Fruit fly (Drosophila melanogaster): ENCODE data around the gene Ir8a.

The Ir8a gene

dm6 chrX:9255964-9256520 is 19.7 kb upstream of the Ir8a start, which contains the start of gene ric8a (continued):
- TF ChIP-seq hb (GFP tag; IDR thresholded peaks at IDR 0.05; ENCODE audit: partially characterized antibody) (peak; percentile 66), ERR (GFP tag; optimal IDR thresholded peaks at IDR 0.05) (no peak), gt (GFP tag; IDR thresholded peaks at IDR 0.05) (no peak), CG9215 (GFP tag; IDR thresholded peaks at IDR 0.05) (no peak), YL-1 (GFP tag; optimal IDR thresholded peaks at IDR 0.05) (peak; percentile 37), amos (GFP tag; IDR thresholded peaks at IDR 0.05; ENCODE audit: partially characterized antibody) (peak; percentile 85), ro (GFP tag; IDR thresholded peaks at IDR 0.05) (no peak), CG14860 (GFP tag; IDR thresholded peaks at IDR 0.05; ENCODE audit: partially characterized antibody) (peak; percentile 64; the same call in 2 of the 3 replicates), CG8290 (GFP tag; optimal IDR thresholded peaks at IDR 0.05) (peak; percentile 29), CG8290 (tag; optimal IDR thresholded peaks at IDR 0.05) (no peak), CG34224 (GFP tag; IDR thresholded peaks at IDR 0.05; ENCODE audit: partially characterized antibody) (peak; percentile 66), twi (tag; optimal IDR thresholded peaks at IDR 0.05) (no peak), CG17359 (tag; optimal IDR thresholded peaks at IDR 0.05) (no peak), Fer3 (tag; optimal IDR thresholded peaks at IDR 0.05) (no peak), CG11504 (tag; optimal IDR thresholded peaks at IDR 0.05) (no peak), CG12659 (GFP tag; optimal IDR thresholded peaks at IDR 0.05) (peak; percentile 30), lov (optimal IDR thresholded peaks at IDR 0.05) (no peak), lov (GFP tag; IDR thresholded peaks at IDR 0.05) (no peak), dm (GFP tag; optimal IDR thresholded peaks at IDR 0.05) (no peak), CG4282 (GFP tag; optimal IDR thresholded peaks at IDR 0.05) (no peak), CG9817 (tag; optimal IDR thresholded peaks at IDR 0.05) (peak; percentile 13), dati (GFP tag; IDR thresholded peaks at IDR 0.05) (no peak), Dll (GFP tag; IDR thresholded peaks at IDR 0.05; ENCODE audit: partially characterized antibody) (peak; percentile 76), ken (GFP tag; IDR thresholded peaks at IDR 0.05) (no peak), CG6654 (GFP tag; optimal IDR thresholded peaks at IDR 0.05) (no peak), Dek (tag; optimal IDR thresholded peaks at IDR 0.05) (peak; percentile 26), jumu (GFP tag; optimal IDR thresholded peaks at IDR 0.05) (no peak), ap (GFP tag; IDR thresholded peaks at IDR 0.05) (no peak), jigr1 (GFP tag; IDR thresholded peaks at IDR 0.05) (no peak; the same call in 2 of the 3 replicates), CG16813 (GFP tag; IDR thresholded peaks at IDR 0.05; ENCODE audit: partially characterized antibody) (peak; percentile 85), CG10267 (tag; optimal IDR thresholded peaks at IDR 0.05) (peak; percentile 34), crp (GFP tag; optimal IDR thresholded peaks at IDR 0.05) (no peak), insv (GFP tag; optimal IDR thresholded peaks at IDR 0.05) (peak in 1 of 2 experiments; percentile 93), CG7745 (tag; optimal IDR thresholded peaks at IDR 0.05) (peak; percentile 99), nerfin-1 (tag; optimal IDR thresholded peaks at IDR 0.05) (no peak), Aef1 (GFP tag; IDR thresholded peaks at IDR 0.05) (0 out of 3 replicates have a peak, but pooled peaks have one; percentile 17), Jarid2 (GFP tag; optimal IDR thresholded peaks at IDR 0.05) (no peak), CG16779 (GFP tag; IDR thresholded peaks at IDR 0.05) (no peak), toy (GFP tag; IDR thresholded peaks at IDR 0.05) (no peak), Sry-δ (GFP tag; optimal IDR thresholded peaks at IDR 0.05) (peak; percentile 51), usp (GFP tag; optimal IDR thresholded peaks at IDR 0.05) (no peak), lbe (GFP tag; optimal IDR thresholded peaks at IDR 0.05) (no peak), Sin3A (optimal IDR thresholded peaks at IDR 0.05) (peak; percentile 8), Neu2 (GFP tag; optimal IDR thresholded peaks at IDR 0.05; ENCODE audit: borderline replicate concordance) (no peak), CG34376 (GFP tag; optimal IDR thresholded peaks at IDR 0.05) (no peak), Scr (GFP tag; IDR thresholded peaks at IDR 0.05; ENCODE audit: partially characterized antibody) (peak; percentile 81), tna (GFP tag; IDR thresholded peaks at IDR 0.05; ENCODE audit: partially characterized antibody) (peak; percentile 54), CG6765 (GFP tag; optimal IDR thresholded peaks at IDR 0.05) (no peak), Hey (tag; optimal IDR thresholded peaks at IDR 0.05) (no peak), CG31365 (tag; optimal IDR thresholded peaks at IDR 0.05) (no peak)
